Worm (Caenorhabditis elegans) whole organism, mixed stage, embryonic: ENCODE data around the gene cdr-1.

Experiments used
- M03D4.4 ChIP-seq: sonication (generic microtip); optimal IDR thresholded peaks from 2 replicates; lab custom pipeline; 2017; ENCODE audit warnings: mild to moderate bottlenecking, missing genetic modification characterization, missing compliant biosample characterization
- ceh-39 ChIP-seq: fragments of 150-350 bp; optimal IDR thresholded peaks from 2 replicates; lab custom pipeline; 2014; ENCODE audit warnings: missing biosample characterization, missing genetic modification characterization
- drap-1 ChIP-seq: fragments of 200-800 bp; sonication (Bioruptor generic); optimal IDR thresholded peaks from 3 replicates; lab custom pipeline; 2018; ENCODE audit warnings: mild to moderate bottlenecking, missing genetic modification characterization, missing compliant biosample characterization
- elt-1 ChIP-seq: sonication (generic microtip); optimal IDR thresholded peaks from 2 replicates; lab custom pipeline; 2017; ENCODE audit warnings: missing genetic modification characterization, mild to moderate bottlenecking, missing compliant biosample characterization, antibody characterized with exemption, moderate library complexity, borderline replicate concordance; ENCODE audit not compliant: insufficient read depth
- lin-13 ChIP-seq: fragments of 150-350 bp; optimal IDR thresholded peaks from 2 replicates; lab custom pipeline; 2014; ENCODE audit warnings: missing biosample characterization, missing genetic modification characterization
- nhr-28 ChIP-seq: fragments of 150-350 bp; optimal IDR thresholded peaks from 2 replicates; lab custom pipeline; 2014; ENCODE audit warnings: missing biosample characterization, missing genetic modification characterization
- pha-4 ChIP-seq: fragments of 150-350 bp; optimal IDR thresholded peaks from 2 replicates; lab custom pipeline; 2018; ENCODE audit warnings: missing biosample characterization, missing genetic modification reagents, missing genetic modification characterization
- snpc-4 ChIP-seq: fragments of 150-350 bp; optimal IDR thresholded peaks from 2 replicates; lab custom pipeline; 2014; ENCODE audit warnings: missing biosample characterization, missing genetic modification characterization
- unc-120 ChIP-seq: sonication (generic microtip); optimal IDR thresholded peaks from 2 replicates; lab custom pipeline; 2017; ENCODE audit warnings: missing genetic modification characterization, missing compliant biosample characterization; ENCODE audit not compliant: poor library complexity, severe bottlenecking
- unc-39 ChIP-seq: fragments of 150-350 bp; optimal IDR thresholded peaks from 2 replicates; lab custom pipeline; 2014; ENCODE audit warnings: missing biosample characterization, missing genetic modification characterization
- unc-62 ChIP-seq: fragments of 150-350 bp; optimal IDR thresholded peaks from 2 replicates; lab custom pipeline; 2014; ENCODE audit warnings: missing biosample characterization, missing genetic modification reagents, missing genetic modification characterization

- TF ChIP-seq nhr-28 (tag; lab: Kevin White, UChicago) (no peak), elt-1 (no peak), unc-39 (no peak), lin-13 (no peak), drap-1 (no peak), unc-120 (tag; lab: Kevin White, UChicago) (no peak), unc-62 (no peak), pha-4 (tag; lab: Kevin White, UChicago) (no peak), M03D4.4 (tag; lab: Kevin White, UChicago) (no peak), snpc-4 (tag; lab: Kevin White, UChicago) (no peak), ceh-39 (tag; lab: Kevin White, UChicago) (no peak)
Observed at ce11 chrV:15900564-15900963, 20.5 kb upstream of the cdr-1 start.
